Fruit fly (Drosophila melanogaster): ENCODE data around the gene CG31668.

CG31668 gene

DNA sequence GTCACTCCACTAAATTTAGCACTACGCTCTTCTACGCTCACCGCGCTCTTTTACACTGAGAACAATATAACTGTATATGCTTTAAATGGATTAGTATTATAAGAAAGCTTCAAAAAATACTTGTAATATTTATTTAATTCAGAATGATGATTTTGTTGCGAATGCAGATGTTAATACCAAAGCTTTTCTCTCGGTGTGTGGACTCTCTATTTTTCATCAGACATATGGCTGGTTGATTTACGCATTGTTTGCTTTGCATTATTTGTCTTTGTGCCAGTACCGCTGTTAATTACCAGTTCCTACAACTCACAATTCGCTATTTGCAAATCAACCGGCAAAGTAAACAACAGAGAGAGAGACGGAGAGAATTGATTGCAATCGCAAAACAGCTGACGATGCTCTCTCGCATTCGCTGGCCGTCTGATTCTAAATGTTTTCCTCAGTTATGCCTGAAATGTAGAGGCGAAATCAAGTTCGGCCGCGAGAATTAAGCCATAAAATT lies 15.7 kb upstream of the CG31668 start:
- TF ChIP-seq CG16779 (tag; optimal IDR thresholded peaks at IDR 0.05) (peak; percentile 98), ss (GFP tag; optimal IDR thresholded peaks at IDR 0.05) (peak; percentile 97 to 99), pdm3 (GFP tag; optimal IDR thresholded peaks at IDR 0.05) (peak; percentile 99), CG34406 (GFP tag; optimal IDR thresholded peaks at IDR 0.05) (peak; percentile 99), dsx (GFP tag; optimal IDR thresholded peaks at IDR 0.05; ENCODE audit: poor library complexity, severe bottlenecking) (peak; percentile 98), Sox102F (GFP tag; optimal IDR thresholded peaks at IDR 0.05) (peak; percentile 99), Gug (GFP tag; IDR thresholded peaks at IDR 0.05) (peak; percentile 99), OdsH (GFP tag; optimal IDR thresholded peaks at IDR 0.05) (peak; percentile 99), CG11902 (GFP tag; optimal IDR thresholded peaks at IDR 0.05) (peak; percentile 95), svp (GFP tag) (peak; percentile 98), CG7368 (GFP tag; optimal IDR thresholded peaks at IDR 0.05) (peak; percentile 98), Sox14 (GFP tag; optimal IDR thresholded peaks at IDR 0.05) (peak; percentile 99), Lpt (GFP tag; optimal IDR thresholded peaks at IDR 0.05) (peak; percentile 98), Hr4 (GFP tag; optimal IDR thresholded peaks at IDR 0.05) (peak; percentile 100), fd59A (GFP tag; optimal IDR thresholded peaks at IDR 0.05) (peak; percentile 99), Ets21C (GFP tag; optimal IDR thresholded peaks at IDR 0.05) (peak; percentile 95), fkh (GFP tag; optimal IDR thresholded peaks at IDR 0.05) (peak; percentile 94), CG3919 (GFP tag; optimal IDR thresholded peaks at IDR 0.05) (peak; percentile 99), CG1621 (tag; optimal IDR thresholded peaks at IDR 0.05) (peak; percentile 98), CG15336 (GFP tag; IDR thresholded peaks at IDR 0.05) (peak; percentile 100), Smox (GFP tag; optimal IDR thresholded peaks at IDR 0.05) (peak; percentile 97), cyc (GFP tag; optimal IDR thresholded peaks at IDR 0.05) (peak; percentile 97), esn (GFP tag; optimal IDR thresholded peaks at IDR 0.05) (peak; percentile 99), CG3032 (tag; optimal IDR thresholded peaks at IDR 0.05) (peak; percentile 98), CG32006 (GFP tag; optimal IDR thresholded peaks at IDR 0.05) (peak; percentile 99), acj6 (GFP tag; optimal IDR thresholded peaks at IDR 0.05) (peak; percentile 98), CG9139 (GFP tag; optimal IDR thresholded peaks at IDR 0.05) (peak; percentile 97), CG6854 (GFP tag; optimal IDR thresholded peaks at IDR 0.05) (peak; percentile 85), CG6163 (GFP tag; IDR thresholded peaks at IDR 0.05) (peak; percentile 100), dac (GFP tag; optimal IDR thresholded peaks at IDR 0.05) (peak; percentile 96), CG8632 (GFP tag; optimal IDR thresholded peaks at IDR 0.05) (peak; percentile 99), Eip93F (GFP tag; optimal IDR thresholded peaks at IDR 0.05) (peak; percentile 95), CG4318 (GFP tag; optimal IDR thresholded peaks at IDR 0.05) (peak; percentile 96), CG8119 (GFP tag; IDR thresholded peaks at IDR 0.05) (peak; percentile 100), Hr38 (GFP tag; optimal IDR thresholded peaks at IDR 0.05) (peak; percentile 85), CG10669 (GFP tag; optimal IDR thresholded peaks at IDR 0.05) (peak; percentile 99), Eip75B (GFP tag; optimal IDR thresholded peaks at IDR 0.05) (peak; percentile 99), CG11294 (GFP tag; IDR thresholded peaks at IDR 0.05) (peak; percentile 99), Sox15 (GFP tag; optimal IDR thresholded peaks at IDR 0.05) (peak; percentile 95), eg (GFP tag; IDR thresholded peaks at IDR 0.05) (peak; percentile 100), CG10631 (GFP tag; optimal IDR thresholded peaks at IDR 0.05) (peak; percentile 99), net (GFP tag; optimal IDR thresholded peaks at IDR 0.05) (peak; percentile 99), CG11762 (GFP tag; optimal IDR thresholded peaks at IDR 0.05; ENCODE audit: insufficient read depth) (peak; percentile 97), CG6808 (GFP tag; optimal IDR thresholded peaks at IDR 0.05) (peak; percentile 98), salr (GFP tag; optimal IDR thresholded peaks at IDR 0.05) (peak; percentile 98 to 99), CG8319 (GFP tag; optimal IDR thresholded peaks at IDR 0.05) (peak; percentile 98), CG31627 (GFP tag; optimal IDR thresholded peaks at IDR 0.05) (peak; percentile 97), spab (GFP tag; optimal IDR thresholded peaks at IDR 0.05) (peak; percentile 99), Met (GFP tag; optimal IDR thresholded peaks at IDR 0.05) (peak; percentile 99), CG6792 (GFP tag; optimal IDR thresholded peaks at IDR 0.05) (peak; percentile 99), topi (GFP tag; optimal IDR thresholded peaks at IDR 0.05) (peak; percentile 98), achi (GFP tag; optimal IDR thresholded peaks at IDR 0.05) (peak; percentile 98)
